Worm (Caenorhabditis elegans) whole organism, early embryonic: Measurements from ENCODE around the gene nhr-124.

ENCODE experiments used
- ama-1 ChIP-seq: fragments of 150-350 bp; optimal IDR thresholded peaks from 2 replicates; lab custom pipeline; 2014
- ceh-36 ChIP-seq: sonication (generic microtip); optimal IDR thresholded peaks from 2 replicates; lab custom pipeline; 2016; ENCODE audit warnings: missing genetic modification characterization, inconsistent platforms, missing compliant biosample characterization
- hmbx-1 ChIP-seq: sonication (generic microtip); optimal IDR thresholded peaks from 2 replicates; lab custom pipeline; 2016; ENCODE audit warnings: mild to moderate bottlenecking, missing genetic modification characterization, missing compliant biosample characterization
- tbx-37 ChIP-seq: fragments of 200-800 bp; sonication (Bioruptor generic); conservative IDR thresholded peaks from 2 replicates; pipeline ENCODE4 v1.3.6; 2022; ENCODE audit warnings: missing genetic modification reagents, missing genetic modification characterization, missing compliant biosample characterization

ce11 chrV:3922547-3922946, 36.5 kb upstream of the nhr-124 start:
- TF ChIP-seq tbx-37 (GFP tag; lab: Robert Waterston, UW) (no peak), ama-1 (lab: Kevin White, UChicago) (no peak), ceh-36 (tag; lab: Kevin White, UChicago) (no peak), hmbx-1 (tag; lab: Kevin White, UChicago) (no peak)
